Worm (Caenorhabditis elegans) whole organism, L1 larva: Measurements from ENCODE around the gene Y51H4A.937.

ENCODE experiments used
- ama-1 ChIP-seq: fragments of 150-350 bp; optimal IDR thresholded peaks from 2 replicates; lab custom pipeline; 2014
- mab-9 ChIP-seq: fragments of 200-800 bp; sonication (Bioruptor generic); IDR thresholded peaks from 2 replicates; pipeline ENCODE4 v1.3.6; 2022; ENCODE audit warnings: missing genetic modification reagents, missing genetic modification characterization, missing compliant biosample characterization
- nhr-12 ChIP-seq: sonication (generic microtip); optimal IDR thresholded peaks from 2 replicates; lab custom pipeline; 2017; ENCODE audit warnings: missing biosample characterization, missing genetic modification characterization
- nhr-28 ChIP-seq: fragments of 150-350 bp; optimal IDR thresholded peaks from 2 replicates; lab custom pipeline; 2014; ENCODE audit warnings: missing biosample characterization, missing genetic modification characterization
- pqm-1 ChIP-seq: sonication (generic microtip); optimal IDR thresholded peaks from 3 replicates; lab custom pipeline; 2017; ENCODE audit warnings: missing biosample characterization, missing genetic modification characterization
- unc-62 ChIP-seq: fragments of 150-350 bp; optimal IDR thresholded peaks from 2 replicates; lab custom pipeline; 2014; ENCODE audit warnings: missing biosample characterization, missing genetic modification reagents, missing genetic modification characterization

- TF ChIP-seq mab-9 (GFP tag; lab: Robert Waterston, UW) (no peak), pqm-1 (tag; lab: Kevin White, UChicago) (no peak), ama-1 (lab: Kevin White, UChicago) (no peak), unc-62 (no peak), nhr-12 (no peak), nhr-28 (no peak)
Measured at ce11 chrIV:16534900-16535299, 6.4 kb downstream of the Y51H4A.937 start.
